Worm (Caenorhabditis elegans) whole organism, L1 larva: ENCODE data around the gene dex-1.

ENCODE experiments used
- C04F5.9 ChIP-seq: sonication (generic microtip); optimal IDR thresholded peaks from 2 replicates; lab custom pipeline; 2016; ENCODE audit warnings: missing genetic modification characterization, missing compliant biosample characterization
- C16A3.4 ChIP-seq: fragments of 150-350 bp; optimal IDR thresholded peaks from 2 replicates; lab custom pipeline; 2014; ENCODE audit warnings: missing biosample characterization, missing genetic modification characterization
- Y116A8C.19 ChIP-seq: sonication (generic microtip); optimal IDR thresholded peaks from 2 replicates; lab custom pipeline; 2016; ENCODE audit warnings: missing compliant biosample characterization, missing genetic modification characterization, borderline replicate concordance
- aly-2 ChIP-seq: fragments of 150-350 bp; optimal IDR thresholded peaks from 2 replicates; lab custom pipeline; 2014; ENCODE audit warnings: missing biosample characterization, missing genetic modification characterization
- ama-1 ChIP-seq: fragments of 150-350 bp; optimal IDR thresholded peaks from 2 replicates; lab custom pipeline; 2014
- blmp-1 ChIP-seq: fragments of 150-350 bp; optimal IDR thresholded peaks from 2 replicates; lab custom pipeline; 2014; ENCODE audit warnings: missing biosample characterization, missing genetic modification characterization
- ceh-88 ChIP-seq: fragments of 200-800 bp; sonication (Bioruptor generic); IDR thresholded peaks from 2 replicates; pipeline ENCODE4 v1.3.6; 2022; ENCODE audit warnings: missing genetic modification characterization, missing compliant biosample characterization
- ceh-90 ChIP-seq: sonication (generic microtip); optimal IDR thresholded peaks from 2 replicates; lab custom pipeline; 2016; ENCODE audit warnings: missing genetic modification characterization, missing compliant biosample characterization
- ces-1 ChIP-seq: fragments of 150-350 bp; optimal IDR thresholded peaks from 2 replicates; lab custom pipeline; 2014; ENCODE audit warnings: missing biosample characterization, missing genetic modification reagents, missing genetic modification characterization
- dpl-1 ChIP-seq, 3 experiments: fragments of 150-350 bp in 2 of 3; sonication (generic microtip) in 1 of 3; optimal IDR thresholded peaks; 2 replicates each; lab custom pipeline; 2014 to 2017; ENCODE audit warnings: missing biosample characterization in 3 of 3, missing genetic modification characterization in 3 of 3, missing genetic modification reagents in 3 of 3
- dsc-1 ChIP-seq: sonication (generic microtip); optimal IDR thresholded peaks from 2 replicates; lab custom pipeline; 2016; ENCODE audit warnings: mild to moderate bottlenecking, missing genetic modification characterization, missing compliant biosample characterization
- efl-1 ChIP-seq, 4 experiments: fragments of 150-350 bp; optimal IDR thresholded peaks in 3 of 4; peaks in 1 of 4; 1 replicate in 1 of 4; 2 replicates in 3 of 4; lab custom pipeline; 2014; ENCODE audit warnings: missing biosample characterization in 2 of 4, missing genetic modification characterization in 2 of 4, missing genetic modification reagents in 2 of 4
- efl-3 ChIP-seq: fragments of 200-800 bp; sonication (Bioruptor generic); optimal IDR thresholded peaks from 2 replicates; lab custom pipeline; 2018; ENCODE audit warnings: mild to moderate bottlenecking, missing genetic modification characterization, missing compliant biosample characterization
- egl-13 ChIP-seq: sonication (generic microtip); optimal IDR thresholded peaks from 2 replicates; lab custom pipeline; 2016; ENCODE audit warnings: missing genotype, missing genetic modification reagents, missing genetic modification characterization, missing compliant biosample characterization
- egl-27 ChIP-seq, 2 experiments: fragments of 150-350 bp in 1 of 2; sonication (generic microtip); optimal IDR thresholded peaks; 3 replicates each; lab custom pipeline; 2017 to 2018; ENCODE audit warnings: missing biosample characterization in 2 of 2, missing genetic modification characterization in 2 of 2, missing genetic modification reagents in 2 of 2
- elt-3 ChIP-seq, 6 experiments: fragments of 150-350 bp in 1 of 6; sonication (generic microtip); optimal IDR thresholded peaks; 2 replicates each; lab custom pipeline; 2017 to 2018; ENCODE audit warnings: missing biosample characterization in 6 of 6, missing genetic modification characterization in 6 of 6, inconsistent platforms in 1 of 6
- ets-5 ChIP-seq: fragments of 200-800 bp; sonication (Bioruptor generic); IDR thresholded peaks from 2 replicates; pipeline ENCODE4 v1.3.6; 2022; ENCODE audit warnings: missing genetic modification characterization, missing compliant biosample characterization
- fkh-4 ChIP-seq: sonication (generic microtip); optimal IDR thresholded peaks from 2 replicates; lab custom pipeline; 2016; ENCODE audit warnings: missing compliant biosample characterization, missing genetic modification characterization, borderline replicate concordance
- fkh-8 ChIP-seq: sonication (generic microtip); optimal IDR thresholded peaks from 2 replicates; lab custom pipeline; 2016; ENCODE audit warnings: mild to moderate bottlenecking, missing genetic modification characterization, missing compliant biosample characterization
- fos-1 ChIP-seq: fragments of 150-350 bp; optimal IDR thresholded peaks from 2 replicates; lab custom pipeline; 2014; ENCODE audit warnings: missing biosample characterization, missing genetic modification characterization
- grh-1 ChIP-seq: fragments of 200-800 bp; sonication (Bioruptor generic); IDR thresholded peaks from 2 replicates; pipeline ENCODE4 v1.3.6; 2022; ENCODE audit warnings: missing genetic modification reagents, missing genetic modification characterization, missing compliant biosample characterization
- hpl-2 ChIP-seq: fragments of 150-350 bp; optimal IDR thresholded peaks from 2 replicates; lab custom pipeline; 2014; ENCODE audit warnings: missing biosample characterization, missing genetic modification reagents, missing genetic modification characterization
- irx-1 ChIP-seq: sonication (generic microtip); optimal IDR thresholded peaks from 2 replicates; lab custom pipeline; 2016; ENCODE audit warnings: missing genetic modification characterization, missing compliant biosample characterization
- isw-1 ChIP-seq: fragments of 200-800 bp; sonication (Bioruptor generic); IDR thresholded peaks from 2 replicates; pipeline ENCODE4 v1.3.6; 2022; ENCODE audit warnings: missing genetic modification characterization, missing compliant biosample characterization
- lin-15B ChIP-seq: fragments of 150-350 bp; sonication (generic microtip); optimal IDR thresholded peaks from 3 replicates; lab custom pipeline; 2014; ENCODE audit warnings: missing biosample characterization, missing genetic modification characterization
- lin-35 ChIP-seq, 2 experiments: fragments of 150-350 bp; optimal IDR thresholded peaks; 2 replicates each; lab custom pipeline; 2014; ENCODE audit warnings: missing biosample characterization in 2 of 2, missing genetic modification characterization in 2 of 2, missing genetic modification reagents in 2 of 2
- nhr-11 ChIP-seq: fragments of 150-350 bp; optimal IDR thresholded peaks from 2 replicates; lab custom pipeline; 2014; ENCODE audit warnings: missing biosample characterization, missing genetic modification characterization
- nhr-12 ChIP-seq: sonication (generic microtip); optimal IDR thresholded peaks from 2 replicates; lab custom pipeline; 2017; ENCODE audit warnings: missing biosample characterization, missing genetic modification characterization
- nhr-28 ChIP-seq: fragments of 150-350 bp; optimal IDR thresholded peaks from 2 replicates; lab custom pipeline; 2014; ENCODE audit warnings: missing biosample characterization, missing genetic modification characterization
- nhr-47 ChIP-seq: sonication (generic microtip); optimal IDR thresholded peaks from 2 replicates; lab custom pipeline; 2016; ENCODE audit warnings: mild to moderate bottlenecking, missing genetic modification characterization, moderate library complexity, missing compliant biosample characterization
- pqm-1 ChIP-seq: sonication (generic microtip); optimal IDR thresholded peaks from 3 replicates; lab custom pipeline; 2017; ENCODE audit warnings: missing biosample characterization, missing genetic modification characterization
- skn-1 ChIP-seq: fragments of 150-350 bp; optimal IDR thresholded peaks from 2 replicates; lab custom pipeline; 2014; ENCODE audit warnings: missing biosample characterization, missing genetic modification characterization
- sptf-1 ChIP-seq: fragments of 150-350 bp; optimal IDR thresholded peaks from 2 replicates; lab custom pipeline; 2014; ENCODE audit warnings: missing biosample characterization, missing genetic modification characterization
- sup-37 ChIP-seq: fragments of 200-800 bp; sonication (Bioruptor generic); optimal IDR thresholded peaks from 2 replicates; lab custom pipeline; 2018; ENCODE audit warnings: mild to moderate bottlenecking, missing genetic modification characterization, missing compliant biosample characterization
- tlp-1 ChIP-seq: fragments of 150-350 bp; optimal IDR thresholded peaks from 2 replicates; lab custom pipeline; 2014; ENCODE audit warnings: missing biosample characterization, missing genetic modification characterization
- unc-30 ChIP-seq: sonication (generic microtip); optimal IDR thresholded peaks from 2 replicates; lab custom pipeline; 2017; ENCODE audit warnings: missing biosample characterization, missing genetic modification characterization
- vab-15 ChIP-seq: sonication (generic microtip); optimal IDR thresholded peaks from 2 replicates; lab custom pipeline; 2017; ENCODE audit warnings: missing genotype, mild to moderate bottlenecking, missing genetic modification characterization, missing compliant biosample characterization
- zip-4 ChIP-seq: fragments of 200-800 bp; sonication (Bioruptor generic); optimal IDR thresholded peaks from 2 replicates; lab custom pipeline; 2018; ENCODE audit warnings: mild to moderate bottlenecking, missing genetic modification characterization, moderate library complexity, missing compliant biosample characterization

dex-1 gene

ce11 chrIII:5508669-5509068, 17.2 kb upstream of the dex-1 start, which contains the start of gene D1044.7:
Gene D1044.7 (minus strand): TSS chrIII:5508769.
- TF ChIP-seq fkh-4 (tag; lab: Kevin White, UChicago) = no peak
- no peak for TF ChIP-seq efl-1 (optimal IDR thresholded peaks at IDR 0.05; lab: Kevin White, UChicago)
- peak in 1 of 2 experiments; percentile 42 for TF ChIP-seq efl-1 (GFP tag; optimal IDR thresholded peaks at IDR 0.05 in 1 of 2; lab: Kevin White, UChicago)

ce11 chrIII:5512502-5512901, 13.4 kb upstream of the dex-1 start, which contains the start of gene pqn-25:
Gene pqn-25 (minus strand): TSS chrIII:5512602.
- TF ChIP-seq pqm-1 (tag; lab: Kevin White, UChicago) = no peak
- no peak for TF ChIP-seq elt-3 (tag; optimal IDR thresholded peaks at IDR 0.05; lab: Kevin White, UChicago)
- no peak for TF ChIP-seq C16A3.4 (tag; lab: Kevin White, UChicago)
- no peak for TF ChIP-seq nhr-47 (tag; lab: Kevin White, UChicago)
- TF ChIP-seq fkh-4 (tag; lab: Kevin White, UChicago) = no peak
- TF ChIP-seq skn-1 (tag; lab: Kevin White, UChicago) = no peak
- no peak for TF ChIP-seq hpl-2 (GFP tag; lab: Kevin White, UChicago)
- TF ChIP-seq egl-13 (tag; lab: Kevin White, UChicago) = no peak
- TF ChIP-seq grh-1 (GFP tag; lab: Robert Waterston, UW) = no peak
- no peak for TF ChIP-seq Y116A8C.19
- TF ChIP-seq fos-1 = no peak
- TF ChIP-seq ceh-88 = no peak
- no peak for TF ChIP-seq unc-30
- TF ChIP-seq ama-1 = no peak
- no peak for TF ChIP-seq C04F5.9 (tag; lab: Kevin White, UChicago)
- TF ChIP-seq tlp-1 = no peak
- no peak for TF ChIP-seq nhr-11 (tag; lab: Kevin White, UChicago)

- no peak for TF ChIP-seq sup-37
- TF ChIP-seq sptf-1 (tag; lab: Kevin White, UChicago) = no peak
- no peak for TF ChIP-seq zip-4 (GFP tag; lab: Kevin White, UChicago)
- no peak for TF ChIP-seq aly-2
- TF ChIP-seq fkh-8 = peak; percentile 78
- no peak for TF ChIP-seq lin-35 (GFP tag; optimal IDR thresholded peaks at IDR 0.05; lab: Kevin White, UChicago)
These were observed 8.5 kb upstream of the dex-1 start, which contains the start of gene nekl-4 for ce11 chrIII:5517423-5517822. Gene nekl-4 (minus strand): TSS chrIII:5517523.

- TF ChIP-seq nhr-12 (tag; lab: Kevin White, UChicago) (no peak), sup-37 (no peak)
These were observed 4.0 kb upstream of the dex-1 start, which contains the start of gene D1044.4 for ce11 chrIII:5521930-5522329. Gene D1044.4 (minus strand): TSS chrIII:5522030.

- TF ChIP-seq fos-1 = no peak
- TF ChIP-seq irx-1 (tag; lab: Kevin White, UChicago) = no peak
- TF ChIP-seq dpl-1 (GFP tag; optimal IDR thresholded peaks at IDR 0.05; lab: Kevin White, UChicago) = peak in 2 of 3 experiments; percentile 5 to 7
- peak; percentile 24 for TF ChIP-seq blmp-1 (tag; lab: Kevin White, UChicago)
- TF ChIP-seq isw-1 = no peak
These were observed 15.9 kb downstream of the dex-1 start for ce11 chrIII:5541777-5542176.

ce11 chrIII:5543050-5543449, 17.1 kb downstream of the dex-1 start, which contains the start of gene D1044.6:
Gene D1044.6 (minus strand): TSS chrIII:5543177.
- TF ChIP-seq vab-15 (no peak), nhr-28 (tag; lab: Kevin White, UChicago) (no peak), isw-1 (no peak), irx-1 (tag; lab: Kevin White, UChicago) (no peak), egl-27 (tag; optimal IDR thresholded peaks at IDR 0.05; lab: Kevin White, UChicago) (no peak), tlp-1 (no peak), lin-15B (tag; lab: Kevin White, UChicago) (no peak), ets-5 (GFP tag; lab: Robert Waterston, UW) (no peak), efl-3 (GFP tag; lab: Kevin White, UChicago) (no peak), ces-1 (GFP tag; lab: Kevin White, UChicago) (no peak), egl-13 (tag; lab: Kevin White, UChicago) (no peak), ceh-90 (tag; lab: Kevin White, UChicago) (no peak), dsc-1 (tag; lab: Kevin White, UChicago) (no peak)
